Worm (Caenorhabditis elegans): ENCODE data around the gene sap-49.

Gene sap-49

DNA sequence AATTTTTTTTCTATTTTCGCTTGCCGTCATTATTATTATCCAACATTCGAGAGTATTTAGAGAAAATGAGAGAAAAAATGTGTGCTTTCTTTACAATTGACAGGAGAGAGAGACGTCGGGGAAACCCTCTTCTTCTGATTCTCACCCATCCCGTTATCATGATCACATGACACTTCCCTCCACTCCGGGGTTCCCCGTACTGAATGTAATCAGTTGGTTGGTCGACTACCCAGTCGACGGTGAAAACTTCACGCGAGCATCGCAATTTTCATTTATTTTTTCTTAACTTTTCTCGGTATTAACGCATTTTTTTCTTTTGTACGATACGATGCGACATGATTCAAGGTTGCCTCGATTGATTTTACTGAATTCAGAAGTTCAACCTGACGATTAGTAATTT is 19.4 kb downstream of the sap-49 start:
- TF ChIP-seq ztf-22 (GFP tag; optimal IDR thresholded peaks at IDR 0.05) = peak; percentile 78
- TF ChIP-seq let-607 (tag; optimal IDR thresholded peaks at IDR 0.05) = no peak
- TF ChIP-seq pbrm-1 (GFP tag; IDR thresholded peaks at IDR 0.05) = peak; percentile 46; the same call in 1 of the 2 replicates
- peak; percentile 37; the same call in 1 of the 2 replicates for TF ChIP-seq dox-1 (GFP tag; IDR thresholded peaks at IDR 0.05)
- TF ChIP-seq unc-62 (GFP tag; optimal IDR thresholded peaks at IDR 0.05) = peak; percentile 60
- peak; percentile 51 for TF ChIP-seq chd-7 (tag; optimal IDR thresholded peaks at IDR 0.05)
- TF ChIP-seq Y53G8AR.9 (GFP tag; conservative IDR thresholded peaks at IDR 0.05) = peak; percentile 43; the same call in 1 of the 2 replicates
- 0 out of 2 replicates have a peak, but pooled peaks have one; percentile 60 for TF ChIP-seq madf-3 (GFP tag; IDR thresholded peaks at IDR 0.05)
- TF ChIP-seq C06A6.2 (GFP tag; conservative IDR thresholded peaks at IDR 0.05) = 0 out of 2 replicates have a peak, but pooled peaks have one; percentile 23
- TF ChIP-seq egl-18 (GFP tag; IDR thresholded peaks at IDR 0.05) = no peak
- no peak for TF ChIP-seq unc-130 (GFP tag; optimal IDR thresholded peaks at IDR 0.05)
- 0 out of 2 replicates have a peak, but pooled peaks have one; percentile 36 for TF ChIP-seq K11D2.4 (GFP tag; IDR thresholded peaks at IDR 0.05)
- TF ChIP-seq B0336.3 (GFP tag; IDR thresholded peaks at IDR 0.05) = no peak
- peak; percentile 32; the same call in 1 of the 2 replicates for TF ChIP-seq egl-44 (GFP tag; IDR thresholded peaks at IDR 0.05)
- TF ChIP-seq egrh-3 (GFP tag; IDR thresholded peaks at IDR 0.05) = peak; percentile 9; the same call in 1 of the 2 replicates
- no peak for TF ChIP-seq F52B5.7 (tag; optimal IDR thresholded peaks at IDR 0.05)
- TF ChIP-seq F33H1.4 (GFP tag; IDR thresholded peaks at IDR 0.05) = peak; percentile 11; the same call in 1 of the 2 replicates
- TF ChIP-seq nfyb-1 (GFP tag; IDR thresholded peaks at IDR 0.05) = peak; percentile 28; the same call in 1 of the 2 replicates
- peak; percentile 49 for TF ChIP-seq mcd-1 (GFP tag; IDR thresholded peaks at IDR 0.05)
- no peak for TF ChIP-seq cebp-1 (GFP tag; IDR thresholded peaks at IDR 0.05)
- peak; percentile 53 for TF ChIP-seq cebp-1 (tag; optimal IDR thresholded peaks at IDR 0.05)

DNA sequence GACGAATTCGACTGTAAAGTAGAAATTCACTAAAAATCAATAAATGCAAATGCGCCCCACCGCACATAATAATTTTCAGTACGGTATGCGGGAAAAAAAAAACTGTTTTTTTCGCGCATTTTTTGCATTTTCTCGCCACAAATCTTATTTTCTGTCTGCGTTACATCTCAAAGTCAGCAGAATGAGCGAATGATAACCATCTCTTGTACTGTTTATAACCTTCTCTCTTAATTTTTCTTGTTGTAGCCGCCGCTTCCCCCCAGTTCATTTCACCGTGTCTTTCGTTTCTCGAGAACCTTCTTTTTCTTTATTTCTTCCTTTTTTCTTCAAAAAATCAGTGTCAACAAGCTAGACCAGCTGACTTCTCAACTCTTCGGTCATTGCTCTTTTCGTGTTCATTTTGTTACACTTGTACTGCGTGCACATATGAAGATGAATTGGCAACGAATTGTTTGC is 20.1 kb downstream of the sap-49 start:
- TF ChIP-seq K11D2.4 (GFP tag; IDR thresholded peaks at IDR 0.05) = peak; percentile 54; the same call in 1 of the 2 replicates
- 0 out of 2 replicates have a peak, but pooled peaks have one; percentile 41 for TF ChIP-seq attf-3 (GFP tag; conservative IDR thresholded peaks at IDR 0.05)
- peak; percentile 89 for TF ChIP-seq mcd-1 (GFP tag; IDR thresholded peaks at IDR 0.05)
- no peak for TF ChIP-seq madf-10 (tag; optimal IDR thresholded peaks at IDR 0.05)
- no peak for TF ChIP-seq ets-4 (GFP tag; optimal IDR thresholded peaks at IDR 0.05)
- TF ChIP-seq Y53F4B.3 (GFP tag; IDR thresholded peaks at IDR 0.05) = no peak
- TF ChIP-seq bed-1 (GFP tag; IDR thresholded peaks at IDR 0.05) = no peak
- TF ChIP-seq xnd-1 (tag; optimal IDR thresholded peaks at IDR 0.05) = peak; percentile 90
- TF ChIP-seq efl-1 (GFP tag; optimal IDR thresholded peaks at IDR 0.05) = peak; percentile 97
- TF ChIP-seq lir-1 (GFP tag; conservative IDR thresholded peaks at IDR 0.05) = peak; percentile 50; the same call in 1 of the 2 replicates
- TF ChIP-seq F33H1.4 (GFP tag; IDR thresholded peaks at IDR 0.05) = peak; percentile 75
- no peak for TF ChIP-seq F57A8.1 (GFP tag; optimal IDR thresholded peaks at IDR 0.05)
- TF ChIP-seq attf-5 (GFP tag; optimal IDR thresholded peaks at IDR 0.05) = peak; percentile 26
- no peak for TF ChIP-seq C06A6.2 (GFP tag; conservative IDR thresholded peaks at IDR 0.05)
- TF ChIP-seq F22D6.2 (tag; optimal IDR thresholded peaks at IDR 0.05) = no peak
- no peak for TF ChIP-seq sdz-38 (tag; optimal IDR thresholded peaks at IDR 0.05)
- no peak for TF ChIP-seq F55B11.4 (tag; optimal IDR thresholded peaks at IDR 0.05; ENCODE audit: borderline replicate concordance, insufficient read depth)
- TF ChIP-seq akir-1 (GFP tag; optimal IDR thresholded peaks at IDR 0.05) = no peak
- no peak for TF ChIP-seq nhr-179 (tag; optimal IDR thresholded peaks at IDR 0.05)
- no peak for TF ChIP-seq gei-17 (GFP tag; optimal IDR thresholded peaks at IDR 0.05)
- TF ChIP-seq hlh-26 (GFP tag; conservative IDR thresholded peaks at IDR 0.05) = no peak
- TF ChIP-seq fkh-3 (tag; optimal IDR thresholded peaks at IDR 0.05) = no peak
- TF ChIP-seq ceh-58 (GFP tag; IDR thresholded peaks at IDR 0.05) = no peak
- peak; percentile 97 for TF ChIP-seq madf-6 (GFP tag; IDR thresholded peaks at IDR 0.05)
- no peak for TF ChIP-seq ztf-6 (GFP tag; IDR thresholded peaks at IDR 0.05)
- TF ChIP-seq mel-28 (tag; optimal IDR thresholded peaks at IDR 0.05; ENCODE audit: borderline replicate concordance) = no peak
- no peak for TF ChIP-seq aptf-3 (GFP tag; IDR thresholded peaks at IDR 0.05)
- no peak for TF ChIP-seq ztf-3 (GFP tag; optimal IDR thresholded peaks at IDR 0.05)
- TF ChIP-seq lin-40 (tag; optimal IDR thresholded peaks at IDR 0.05) = peak; percentile 31
- TF ChIP-seq lin-26 (GFP tag; IDR thresholded peaks at IDR 0.05) = no peak
- TF ChIP-seq ztf-18 (tag; optimal IDR thresholded peaks at IDR 0.05) = peak; percentile 16

Measured in whole organism, young adult.